Fruit fly (Drosophila melanogaster): ENCODE data around the gene CG10428.

CG10428 gene

DNA sequence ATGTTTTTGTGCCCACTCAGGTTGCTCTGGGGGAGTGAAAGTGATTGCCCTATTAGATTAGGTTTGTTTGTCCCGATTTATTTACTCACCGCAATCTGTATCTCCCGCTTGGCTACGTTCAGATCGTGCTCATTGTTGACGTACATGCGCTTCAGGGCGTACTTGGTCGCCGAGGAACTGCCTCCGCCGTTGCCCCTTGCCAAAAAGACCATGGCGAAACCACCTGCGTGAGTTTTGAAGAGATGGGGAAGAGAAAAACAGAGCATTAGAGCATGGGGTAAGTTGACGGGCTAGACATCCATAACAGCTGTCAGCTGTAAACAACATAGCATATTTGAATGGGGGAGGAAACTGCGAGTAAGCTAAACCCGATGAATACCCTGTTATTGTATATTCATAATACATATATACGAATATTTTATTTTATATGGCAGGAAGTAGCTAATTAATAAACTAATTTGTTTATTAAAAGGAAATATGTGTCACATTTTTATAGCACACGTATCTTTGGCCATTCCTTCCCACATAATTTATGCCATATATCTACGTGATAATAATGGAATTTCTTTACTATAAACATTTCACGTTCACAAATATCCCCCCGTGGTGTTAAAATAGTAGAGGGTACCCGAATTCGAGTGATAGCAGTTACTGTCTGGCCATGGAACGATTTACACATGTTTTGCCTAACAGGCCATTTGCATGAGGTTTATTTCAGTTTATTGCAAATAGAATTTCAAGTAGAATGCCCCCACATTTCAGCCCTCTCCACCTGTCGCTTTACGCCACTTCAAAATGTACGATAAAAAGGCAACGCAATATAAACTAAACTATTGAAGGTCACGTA is 16.9 kb downstream of the CG10428 start (continued):
- TF ChIP-seq CG1647 (GFP tag; optimal IDR thresholded peaks at IDR 0.05) (no peak), tio (GFP tag; optimal IDR thresholded peaks at IDR 0.05) (no peak), Adf1 (GFP tag; IDR thresholded peaks at IDR 0.05) (no peak), ro (GFP tag; IDR thresholded peaks at IDR 0.05) (no peak), CG34376 (GFP tag; optimal IDR thresholded peaks at IDR 0.05) (no peak), zfh2 (GFP tag; optimal IDR thresholded peaks at IDR 0.05) (no peak), CG12299 (tag; optimal IDR thresholded peaks at IDR 0.05) (no peak), Dref (GFP tag; IDR thresholded peaks at IDR 0.05) (no peak), CG1233 (GFP tag; optimal IDR thresholded peaks at IDR 0.05) (no peak), MBD-R2 (GFP tag; IDR thresholded peaks at IDR 0.05) (no peak), CG13894 (tag; optimal IDR thresholded peaks at IDR 0.05) (no peak), CG14441 (GFP tag; IDR thresholded peaks at IDR 0.05) (0 out of 2 replicates have a peak, but pooled peaks have one; percentile 22), Ada2b (GFP tag; IDR thresholded peaks at IDR 0.05) (peak; percentile 18; the same call in 1 of the 2 replicates), exex (tag; optimal IDR thresholded peaks at IDR 0.05) (no peak), CG10654 (GFP tag; optimal IDR thresholded peaks at IDR 0.05) (no peak), CG12071 (GFP tag; optimal IDR thresholded peaks at IDR 0.05) (no peak), MESR4 (GFP tag; optimal IDR thresholded peaks at IDR 0.05) (no peak), inv (GFP tag; IDR thresholded peaks at IDR 0.05; ENCODE audit: partially characterized antibody) (no peak), CG4404 (GFP tag; IDR thresholded peaks at IDR 0.05) (peak; percentile 16; the same call in 1 of the 2 replicates), CG2116 (GFP tag; optimal IDR thresholded peaks at IDR 0.05) (no peak), mirr (GFP tag; optimal IDR thresholded peaks at IDR 0.05) (peak; percentile 84), odd (GFP tag; optimal IDR thresholded peaks at IDR 0.05) (no peak), CG6813 (GFP tag; optimal IDR thresholded peaks at IDR 0.05) (no peak), CG16779 (GFP tag; IDR thresholded peaks at IDR 0.05) (peak; percentile 40; the same call in 1 of the 2 replicates), Hsf (GFP tag; optimal IDR thresholded peaks at IDR 0.05) (no peak), pum (GFP tag; optimal IDR thresholded peaks at IDR 0.05) (no peak), vvl (GFP tag; IDR thresholded peaks at IDR 0.05) (0 out of 2 replicates have a peak, but pooled peaks have one; percentile 44), cato (GFP tag; optimal IDR thresholded peaks at IDR 0.05; ENCODE audit: borderline replicate concordance) (no peak), Sry-δ (GFP tag; optimal IDR thresholded peaks at IDR 0.05) (no peak), crp (GFP tag; optimal IDR thresholded peaks at IDR 0.05) (peak in 1 of 2 experiments; percentile 5), CG11560 (tag; IDR thresholded peaks at IDR 0.05) (no peak), row (GFP tag; IDR thresholded peaks at IDR 0.05) (peak; percentile 76), YL-1 (GFP tag; optimal IDR thresholded peaks at IDR 0.05) (no peak), Max (GFP tag; optimal IDR thresholded peaks at IDR 0.05) (no peak), Camta (GFP tag; optimal IDR thresholded peaks at IDR 0.05) (no peak), sim (GFP tag; IDR thresholded peaks at IDR 0.05) (no peak), Six4 (GFP tag; optimal IDR thresholded peaks at IDR 0.05) (no peak), wor (GFP tag; IDR thresholded peaks at IDR 0.05) (no peak), Dbx (GFP tag; IDR thresholded peaks at IDR 0.05) (0 out of 3 replicates have a peak, but pooled peaks have one; percentile 37), Nf-YA (GFP tag; IDR thresholded peaks at IDR 0.05) (no peak), NK7.1 (GFP tag; optimal IDR thresholded peaks at IDR 0.05) (no peak), CG16815 (GFP tag; optimal IDR thresholded peaks at IDR 0.05) (no peak), dysf (GFP tag; IDR thresholded peaks at IDR 0.05) (peak; percentile 71), Sin3A (optimal IDR thresholded peaks at IDR 0.05) (no peak), tll (GFP tag; optimal IDR thresholded peaks at IDR 0.05) (no peak), CG1832 (GFP tag; optimal IDR thresholded peaks at IDR 0.05) (no peak), CG2712 (tag; optimal IDR thresholded peaks at IDR 0.05) (peak; percentile 42), peb (GFP tag; IDR thresholded peaks at IDR 0.05) (no peak), bowl (GFP tag; IDR thresholded peaks at IDR 0.05) (no peak), eve (GFP tag; optimal IDR thresholded peaks at IDR 0.05) (no peak)
